4 worm cellular contexts compared by ENCODE assay signal in genomic region chrIV:5063297-5063696, ce11.
TF ChIP-seq lines count a peak whose summit lies in the region.

No protein-coding gene starts in this region.

TF ChIP-seq in whole organism, L1 larva, 84 proteins besides CTCF, POLR2A, EP300 and RAD21 (continued from another document and continues in another):
- TF ChIP-seq pag-3 (tag; optimal IDR thresholded peaks at IDR 0.05; lab: Kevin White, UChicago; ENCODE audit: borderline replicate concordance, insufficient read depth) (no peak), fos-1 (tag; optimal IDR thresholded peaks at IDR 0.05; lab: Kevin White, UChicago) (peak; percentile 18), ama-1 (optimal IDR thresholded peaks at IDR 0.05; lab: Kevin White, UChicago) (no peak), unc-62 (GFP tag; optimal IDR thresholded peaks at IDR 0.05; lab: Kevin White, UChicago) (no peak), C34B4.2 (tag; optimal IDR thresholded peaks at IDR 0.05; lab: Kevin White, UChicago) (no peak), xbp-1 (tag; optimal IDR thresholded peaks at IDR 0.05; lab: Kevin White, UChicago) (peak; percentile 5), elt-3 (tag; optimal IDR thresholded peaks at IDR 0.05; lab: Kevin White, UChicago) (peak in 1 of 6 experiments; percentile 5), mef-2 (tag; optimal IDR thresholded peaks at IDR 0.05; lab: Kevin White, UChicago) (no peak), nhr-71 (tag; optimal IDR thresholded peaks at IDR 0.05; lab: Kevin White, UChicago) (peak; percentile 43), nhr-85 (tag; lab: Kevin White, UChicago) (peak; percentile 75), nhr-84 (tag; optimal IDR thresholded peaks at IDR 0.05; lab: Kevin White, UChicago) (no peak), irx-1 (tag; optimal IDR thresholded peaks at IDR 0.05; lab: Kevin White, UChicago) (no peak), mep-1 (tag; optimal IDR thresholded peaks at IDR 0.05; lab: Kevin White, UChicago) (no peak), C16A3.4 (tag; optimal IDR thresholded peaks at IDR 0.05; lab: Kevin White, UChicago) (no peak), lin-13 (GFP tag; optimal IDR thresholded peaks at IDR 0.05; lab: Kevin White, UChicago) (no peak), sup-37 (GFP tag; optimal IDR thresholded peaks at IDR 0.05; lab: Kevin White, UChicago) (no peak), snu-23 (GFP tag; optimal IDR thresholded peaks at IDR 0.05; lab: Kevin White, UChicago) (no peak), ceh-90 (tag; optimal IDR thresholded peaks at IDR 0.05; lab: Kevin White, UChicago) (no peak), sox-4 (tag; optimal IDR thresholded peaks at IDR 0.05; lab: Kevin White, UChicago) (no peak), snpc-4 (tag; optimal IDR thresholded peaks at IDR 0.05; lab: Kevin White, UChicago) (peak; percentile 96), elt-2 (tag; optimal IDR thresholded peaks at IDR 0.05; lab: Kevin White, UChicago) (no peak), ets-5 (GFP tag; IDR thresholded peaks at IDR 0.05; lab: Robert Waterston, UW) (no peak), lir-3 (tag; optimal IDR thresholded peaks at IDR 0.05; lab: Kevin White, UChicago; ENCODE audit: poor library complexity) (no peak), nhr-47 (tag; optimal IDR thresholded peaks at IDR 0.05; lab: Kevin White, UChicago) (peak; percentile 52), fkh-10 (GFP tag; optimal IDR thresholded peaks at IDR 0.05; lab: Kevin White, UChicago) (no peak), lin-15B (tag; optimal IDR thresholded peaks at IDR 0.05; lab: Kevin White, UChicago) (no peak), ceh-8 (GFP tag; optimal IDR thresholded peaks at IDR 0.05; lab: Kevin White, UChicago) (no peak), ztf-4 (tag; optimal IDR thresholded peaks at IDR 0.05; lab: Kevin White, UChicago) (no peak), vab-15 (tag; optimal IDR thresholded peaks at IDR 0.05; lab: Kevin White, UChicago) (no peak), efl-1 (optimal IDR thresholded peaks at IDR 0.05; lab: Kevin White, UChicago) (peak in 1 of 2 experiments; percentile 12), efl-1 (GFP tag; optimal IDR thresholded peaks at IDR 0.05 in 1 of 2; lab: Kevin White, UChicago) (no peak), rnt-1 (tag; optimal IDR thresholded peaks at IDR 0.05; lab: Kevin White, UChicago) (peak; percentile 16), lin-39 (tag; optimal IDR thresholded peaks at IDR 0.05; lab: Kevin White, UChicago) (no peak), nhr-20 (tag; optimal IDR thresholded peaks at IDR 0.05; lab: Kevin White, UChicago) (peak; percentile 60)

TF ChIP-seq in whole organism, L2 larva, 48 proteins besides CTCF, POLR2A, EP300 and RAD21 (continued from another document):
- TF ChIP-seq lin-11 (tag; optimal IDR thresholded peaks at IDR 0.05; lab: Kevin White, UChicago) = no peak
- no peak for TF ChIP-seq sem-4 (tag; optimal IDR thresholded peaks at IDR 0.05; lab: Kevin White, UChicago)
- no peak for TF ChIP-seq fos-1 (tag; optimal IDR thresholded peaks at IDR 0.05; lab: Kevin White, UChicago)
- no peak for TF ChIP-seq zag-1 (tag; optimal IDR thresholded peaks at IDR 0.05; lab: Kevin White, UChicago)
- TF ChIP-seq alr-1 (tag; optimal IDR thresholded peaks at IDR 0.05; lab: Kevin White, UChicago) = no peak
- TF ChIP-seq crh-2 (tag; optimal IDR thresholded peaks at IDR 0.05; lab: Kevin White, UChicago) = no peak
- TF ChIP-seq peb-1 (tag; optimal IDR thresholded peaks at IDR 0.05; lab: Kevin White, UChicago) = no peak
- no peak for TF ChIP-seq C34F6.9 (tag; optimal IDR thresholded peaks at IDR 0.05; lab: Kevin White, UChicago)
- TF ChIP-seq sma-9 (GFP tag; optimal IDR thresholded peaks at IDR 0.05; lab: Kevin White, UChicago) = peak; percentile 28
- no peak for TF ChIP-seq sma-9 (tag; optimal IDR thresholded peaks at IDR 0.05; lab: Kevin White, UChicago)
- TF ChIP-seq ama-1 (optimal IDR thresholded peaks at IDR 0.05; lab: Kevin White, UChicago) = peak; percentile 63
- TF ChIP-seq elt-1 (tag; optimal IDR thresholded peaks at IDR 0.05; lab: Kevin White, UChicago) = no peak
- no peak for TF ChIP-seq ztf-4 (tag; optimal IDR thresholded peaks at IDR 0.05; lab: Kevin White, UChicago)
- TF ChIP-seq nhr-11 (tag; optimal IDR thresholded peaks at IDR 0.05; lab: Kevin White, UChicago) = no peak
- TF ChIP-seq lsy-2 (tag; optimal IDR thresholded peaks at IDR 0.05; lab: Kevin White, UChicago) = peak in 1 of 2 experiments; percentile 46
- TF ChIP-seq F13H6.1 (tag; optimal IDR thresholded peaks at IDR 0.05; lab: Kevin White, UChicago) = no peak
- no peak for TF ChIP-seq nhr-6 (tag; optimal IDR thresholded peaks at IDR 0.05; lab: Kevin White, UChicago)
- TF ChIP-seq ZK546.5 (tag; optimal IDR thresholded peaks at IDR 0.05; lab: Kevin White, UChicago) = no peak
- no peak for TF ChIP-seq elt-3 (tag; optimal IDR thresholded peaks at IDR 0.05; lab: Kevin White, UChicago)
- TF ChIP-seq lin-39 (tag; optimal IDR thresholded peaks at IDR 0.05; lab: Kevin White, UChicago) = no peak
- TF ChIP-seq R02D3.7 (tag; optimal IDR thresholded peaks at IDR 0.05; lab: Kevin White, UChicago) = no peak

TF ChIP-seq in whole organism, L4 larva, 104 proteins besides CTCF, POLR2A, EP300 and RAD21 (continued from another document):
- no peak for TF ChIP-seq unc-39 (tag; optimal IDR thresholded peaks at IDR 0.05; lab: Kevin White, UChicago)
- TF ChIP-seq unc-130 (GFP tag; optimal IDR thresholded peaks at IDR 0.05; lab: Kevin White, UChicago) = peak; percentile 29
- no peak for TF ChIP-seq nhr-111 (GFP tag; optimal IDR thresholded peaks at IDR 0.05; lab: Kevin White, UChicago)
- TF ChIP-seq lin-38 (GFP tag; IDR thresholded peaks at IDR 0.05; lab: Robert Waterston, UW) = peak; percentile 36; the same call in 1 of the 2 replicates
- TF ChIP-seq dmd-9 (GFP tag; IDR thresholded peaks at IDR 0.05; lab: Robert Waterston, UW) = no peak
- TF ChIP-seq nhr-10 (tag; optimal IDR thresholded peaks at IDR 0.05; lab: Kevin White, UChicago) = no peak
- no peak for TF ChIP-seq dmd-6 (GFP tag; IDR thresholded peaks at IDR 0.05; lab: Robert Waterston, UW)
- no peak for TF ChIP-seq nhr-237 (tag; optimal IDR thresholded peaks at IDR 0.05; lab: Kevin White, UChicago)
- TF ChIP-seq ceh-32 (tag; optimal IDR thresholded peaks at IDR 0.05; lab: Kevin White, UChicago; ENCODE audit: poor library complexity) = no peak
- no peak for TF ChIP-seq ceh-44 (GFP tag; IDR thresholded peaks at IDR 0.05; lab: Robert Waterston, UW)
- no peak for TF ChIP-seq madf-5 (GFP tag; IDR thresholded peaks at IDR 0.05; lab: Robert Waterston, UW)
- no peak for TF ChIP-seq aly-2 (tag; optimal IDR thresholded peaks at IDR 0.05; lab: Kevin White, UChicago)
- TF ChIP-seq nhr-48 (tag; optimal IDR thresholded peaks at IDR 0.05; lab: Kevin White, UChicago) = no peak
- no peak for TF ChIP-seq nhr-76 (tag; optimal IDR thresholded peaks at IDR 0.05; lab: Kevin White, UChicago)
- peak; percentile 5 for TF ChIP-seq hlh-11 (tag; optimal IDR thresholded peaks at IDR 0.05; lab: Kevin White, UChicago)
- TF ChIP-seq saeg-2 (GFP tag; IDR thresholded peaks at IDR 0.05; lab: Robert Waterston, UW) = no peak
- TF ChIP-seq skn-1 (tag; optimal IDR thresholded peaks at IDR 0.05; lab: Kevin White, UChicago) = no peak
- TF ChIP-seq dve-1 (tag; optimal IDR thresholded peaks at IDR 0.05; lab: Kevin White, UChicago; ENCODE audit: insufficient read depth) = peak; percentile 25
- no peak for TF ChIP-seq F37D6.2 (tag; optimal IDR thresholded peaks at IDR 0.05; lab: Kevin White, UChicago)
- TF ChIP-seq ceh-62 (tag; optimal IDR thresholded peaks at IDR 0.05; lab: Kevin White, UChicago) = no peak
- TF ChIP-seq ama-1 (optimal IDR thresholded peaks at IDR 0.05; lab: Kevin White, UChicago) = no peak
- TF ChIP-seq dmd-8 (GFP tag; IDR thresholded peaks at IDR 0.05; lab: Robert Waterston, UW) = no peak
- TF ChIP-seq nhr-41 (GFP tag; IDR thresholded peaks at IDR 0.05; lab: Robert Waterston, UW) = no peak
- TF ChIP-seq madf-9 (GFP tag; conservative IDR thresholded peaks at IDR 0.05; lab: Robert Waterston, UW) = no peak
- TF ChIP-seq tra-1 (GFP tag; IDR thresholded peaks at IDR 0.05; lab: Robert Waterston, UW) = no peak
- no peak for TF ChIP-seq daf-16 (GFP tag; optimal IDR thresholded peaks at IDR 0.05; lab: Kevin White, UChicago)
- TF ChIP-seq daf-16 (tag; optimal IDR thresholded peaks at IDR 0.05; lab: Kevin White, UChicago) = no peak
- no peak for TF ChIP-seq zfp-2 (tag; optimal IDR thresholded peaks at IDR 0.05; lab: Kevin White, UChicago)
- TF ChIP-seq D1046.2 (GFP tag; IDR thresholded peaks at IDR 0.05; lab: Robert Waterston, UW) = no peak
- peak; percentile 43 for TF ChIP-seq mes-2 (tag; optimal IDR thresholded peaks at IDR 0.05; lab: Kevin White, UChicago; ENCODE audit: poor library complexity, severe bottlenecking)
- TF ChIP-seq ztf-7 (tag; optimal IDR thresholded peaks at IDR 0.05; lab: Kevin White, UChicago) = no peak
- no peak for TF ChIP-seq zip-11 (GFP tag; IDR thresholded peaks at IDR 0.05; lab: Robert Waterston, UW)

TF ChIP-seq in whole organism, young adult, 124 proteins besides CTCF, POLR2A, EP300 and RAD21 (continued from another document and continues in another):
- TF ChIP-seq B0019.2 (GFP tag; conservative IDR thresholded peaks at IDR 0.05; lab: Robert Waterston, UW) (no peak), ceh-100 (GFP tag; IDR thresholded peaks at IDR 0.05; lab: Robert Waterston, UW) (no peak), tbx-9 (tag; optimal IDR thresholded peaks at IDR 0.05; lab: Kevin White, UChicago; ENCODE audit: borderline replicate concordance) (no peak), snpc-3.4 (tag; optimal IDR thresholded peaks at IDR 0.05; lab: Kevin White, UChicago) (peak; percentile 57), xnd-1 (tag; optimal IDR thresholded peaks at IDR 0.05; lab: Kevin White, UChicago) (no peak), attf-5 (GFP tag; optimal IDR thresholded peaks at IDR 0.05; lab: Kevin White, UChicago) (no peak), attf-6 (GFP tag; IDR thresholded peaks at IDR 0.05; lab: Robert Waterston, UW) (peak; percentile 95), ztf-3 (GFP tag; optimal IDR thresholded peaks at IDR 0.05; lab: Kevin White, UChicago) (no peak), B0261.1 (tag; optimal IDR thresholded peaks at IDR 0.05; lab: Kevin White, UChicago) (no peak), pbrm-1 (GFP tag; IDR thresholded peaks at IDR 0.05; lab: Robert Waterston, UW) (peak; percentile 65; the same call in 1 of the 2 replicates), zfh-2 (GFP tag; conservative IDR thresholded peaks at IDR 0.05; lab: Robert Waterston, UW) (no peak), bed-1 (GFP tag; IDR thresholded peaks at IDR 0.05; lab: Robert Waterston, UW) (no peak), sdz-38 (tag; optimal IDR thresholded peaks at IDR 0.05; lab: Kevin White, UChicago) (no peak), ztf-18 (tag; optimal IDR thresholded peaks at IDR 0.05; lab: Kevin White, UChicago) (no peak), K11D2.4 (GFP tag; IDR thresholded peaks at IDR 0.05; lab: Robert Waterston, UW) (no peak), hmg-20 (GFP tag; IDR thresholded peaks at IDR 0.05; lab: Robert Waterston, UW) (no peak), snpc-1.1 (tag; optimal IDR thresholded peaks at IDR 0.05; lab: Kevin White, UChicago; ENCODE audit: insufficient read depth) (peak; percentile 93), T07F8.4 (tag; optimal IDR thresholded peaks at IDR 0.05; lab: Kevin White, UChicago) (no peak), ccch-3 (GFP tag; optimal IDR thresholded peaks at IDR 0.05; lab: Kevin White, UChicago) (no peak), F49E8.2 (tag; optimal IDR thresholded peaks at IDR 0.05; lab: Kevin White, UChicago; ENCODE audit: insufficient read depth) (peak; percentile 4), lsl-1 (GFP tag; optimal IDR thresholded peaks at IDR 0.05; lab: Kevin White, UChicago) (peak; percentile 29), Y79H2A.3 (GFP tag; conservative IDR thresholded peaks at IDR 0.05; lab: Robert Waterston, UW) (no peak), mes-4 (tag; optimal IDR thresholded peaks at IDR 0.05; lab: Kevin White, UChicago) (no peak), lin-35 (GFP tag; optimal IDR thresholded peaks at IDR 0.05; lab: Kevin White, UChicago) (no peak), nhr-179 (tag; optimal IDR thresholded peaks at IDR 0.05; lab: Kevin White, UChicago) (no peak), mel-28 (tag; optimal IDR thresholded peaks at IDR 0.05; lab: Kevin White, UChicago; ENCODE audit: borderline replicate concordance) (no peak), tlf-1 (GFP tag; optimal IDR thresholded peaks at IDR 0.05; lab: Kevin White, UChicago) (no peak), chd-7 (tag; optimal IDR thresholded peaks at IDR 0.05; lab: Kevin White, UChicago) (no peak), ceh-58 (GFP tag; IDR thresholded peaks at IDR 0.05; lab: Robert Waterston, UW) (no peak), egrh-3 (GFP tag; IDR thresholded peaks at IDR 0.05; lab: Robert Waterston, UW) (no peak), hlh-26 (GFP tag; conservative IDR thresholded peaks at IDR 0.05; lab: Robert Waterston, UW) (no peak), him-1 (tag; optimal IDR thresholded peaks at IDR 0.05; lab: Kevin White, UChicago) (peak; percentile 74), nhr-80 (tag; optimal IDR thresholded peaks at IDR 0.05; lab: Kevin White, UChicago) (no peak), lag-1 (GFP tag; IDR thresholded peaks at IDR 0.05; lab: Robert Waterston, UW) (no peak), K12H6.12 (tag; optimal IDR thresholded peaks at IDR 0.05; lab: Kevin White, UChicago) (no peak), pha-4 (tag; optimal IDR thresholded peaks at IDR 0.05; lab: Kevin White, UChicago) (no peak), Y53G8AR.9 (GFP tag; conservative IDR thresholded peaks at IDR 0.05; lab: Robert Waterston, UW) (no peak), madf-6 (GFP tag; IDR thresholded peaks at IDR 0.05; lab: Robert Waterston, UW) (peak; percentile 63), mxl-1 (tag; optimal IDR thresholded peaks at IDR 0.05; lab: Kevin White, UChicago) (no peak), lsy-27 (tag; optimal IDR thresholded peaks at IDR 0.05; lab: Kevin White, UChicago; ENCODE audit: borderline replicate concordance, insufficient read depth) (no peak), ztf-6 (GFP tag; IDR thresholded peaks at IDR 0.05; lab: Robert Waterston, UW) (no peak), lin-26 (GFP tag; IDR thresholded peaks at IDR 0.05; lab: Robert Waterston, UW) (no peak; the same call in 1 of the 2 replicates), unc-62 (GFP tag; optimal IDR thresholded peaks at IDR 0.05; lab: Kevin White, UChicago) (no peak), let-526 (GFP tag; IDR thresholded peaks at IDR 0.05; lab: Robert Waterston, UW) (no peak), dpff-1 (tag; optimal IDR thresholded peaks at IDR 0.05; lab: Kevin White, UChicago) (no peak), Y56A3A.18 (GFP tag; IDR thresholded peaks at IDR 0.05; lab: Robert Waterston, UW) (0 out of 2 replicates have a peak, but pooled peaks have one; percentile 60), hsf-1 (GFP tag; IDR thresholded peaks at IDR 0.05; lab: Robert Waterston, UW) (peak; percentile 50; the same call in 1 of the 2 replicates), F55B11.4 (tag; optimal IDR thresholded peaks at IDR 0.05; lab: Kevin White, UChicago; ENCODE audit: borderline replicate concordance, insufficient read depth) (no peak), madf-3 (GFP tag; IDR thresholded peaks at IDR 0.05; lab: Robert Waterston, UW) (no peak), nhr-27 (tag; optimal IDR thresholded peaks at IDR 0.05; lab: Kevin White, UChicago) (no peak), dpl-1 (GFP tag; optimal IDR thresholded peaks at IDR 0.05; lab: Kevin White, UChicago) (no peak), F57C9.4 (tag; optimal IDR thresholded peaks at IDR 0.05; lab: Kevin White, UChicago) (no peak), unc-130 (GFP tag; optimal IDR thresholded peaks at IDR 0.05; lab: Kevin White, UChicago) (no peak), ceh-79 (tag; optimal IDR thresholded peaks at IDR 0.05; lab: Kevin White, UChicago) (no peak), F57A8.1 (GFP tag; optimal IDR thresholded peaks at IDR 0.05; lab: Kevin White, UChicago) (no peak), ceh-27 (GFP tag; optimal IDR thresholded peaks at IDR 0.05; lab: Kevin White, UChicago) (no peak), efl-1 (GFP tag; optimal IDR thresholded peaks at IDR 0.05; lab: Kevin White, UChicago) (no peak), tbp1 (GFP tag; optimal IDR thresholded peaks at IDR 0.05; lab: Kevin White, UChicago) (peak; percentile 76), zim-3 (tag; optimal IDR thresholded peaks at IDR 0.05; lab: Kevin White, UChicago) (no peak), egl-44 (GFP tag; IDR thresholded peaks at IDR 0.05; lab: Robert Waterston, UW) (no peak), hlh-12 (tag; optimal IDR thresholded peaks at IDR 0.05; lab: Kevin White, UChicago) (no peak)
